Fruit fly (Drosophila melanogaster): ENCODE data around the gene nej.

Gene nej

DNA sequence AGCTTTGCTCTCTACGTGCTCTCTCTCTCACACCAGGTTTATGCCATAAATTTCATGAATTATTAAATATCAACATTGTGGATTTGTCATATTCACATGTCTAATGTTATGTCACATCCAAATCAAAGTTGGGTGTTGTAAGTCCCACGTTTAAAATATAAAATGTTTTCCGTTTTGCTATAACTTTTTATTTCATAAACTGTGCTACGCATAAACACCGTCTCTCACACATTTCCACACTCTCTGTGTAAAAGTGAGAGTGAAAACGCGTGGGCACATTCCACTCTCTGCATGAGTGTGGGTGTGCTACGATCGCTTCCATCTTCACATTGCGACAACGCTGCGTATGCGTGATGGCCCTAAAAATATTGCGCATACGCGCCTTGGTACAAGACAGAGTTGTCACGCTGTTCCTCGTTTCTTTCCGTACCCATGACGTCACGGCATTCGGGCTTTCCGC is 46.1 kb downstream of the nej start (continued):
- TF ChIP-seq HLHmδ (GFP tag; optimal IDR thresholded peaks at IDR 0.05) (no peak), Bgb (GFP tag; IDR thresholded peaks at IDR 0.05; ENCODE audit: partially characterized antibody) (no peak; the same call in 1 of the 2 replicates), CG12071 (GFP tag; optimal IDR thresholded peaks at IDR 0.05) (peak; percentile 99), danr (GFP tag; IDR thresholded peaks at IDR 0.05) (peak; percentile 90; the same call in 1 of the 2 replicates), tin (GFP tag; optimal IDR thresholded peaks at IDR 0.05) (peak; percentile 94), ci (GFP tag; IDR thresholded peaks at IDR 0.05) (peak; percentile 98), CG2712 (tag; optimal IDR thresholded peaks at IDR 0.05) (peak; percentile 97), CG15011 (GFP tag; optimal IDR thresholded peaks at IDR 0.05) (peak; percentile 98), Dp (GFP tag; optimal IDR thresholded peaks at IDR 0.05) (peak; percentile 25), HHEX (GFP tag; optimal IDR thresholded peaks at IDR 0.05) (peak; percentile 99), az2 (GFP tag; optimal IDR thresholded peaks at IDR 0.05) (peak; percentile 92), D19A (tag; optimal IDR thresholded peaks at IDR 0.05) (peak; percentile 94), Hey (tag; optimal IDR thresholded peaks at IDR 0.05) (peak; percentile 89), CG13296 (GFP tag; optimal IDR thresholded peaks at IDR 0.05) (peak; percentile 99), CG6175 (GFP tag; IDR thresholded peaks at IDR 0.05) (peak; percentile 90), CG1024 (GFP tag; IDR thresholded peaks at IDR 0.05) (peak; percentile 80), dati (GFP tag; IDR thresholded peaks at IDR 0.05) (peak; percentile 84; the same call in 1 of the 2 replicates), CG9876 (GFP tag; optimal IDR thresholded peaks at IDR 0.05) (peak; percentile 86), CG10462 (GFP tag; optimal IDR thresholded peaks at IDR 0.05) (peak; percentile 87), CG15479 (GFP tag; optimal IDR thresholded peaks at IDR 0.05) (no peak), br (optimal IDR thresholded peaks at IDR 0.05) (no peak), wdn (GFP tag; IDR thresholded peaks at IDR 0.05) (peak; percentile 95), CG7745 (tag; optimal IDR thresholded peaks at IDR 0.05) (no peak), tna (GFP tag; IDR thresholded peaks at IDR 0.05; ENCODE audit: partially characterized antibody) (no peak), ranshi (GFP tag; IDR thresholded peaks at IDR 0.05) (peak; percentile 94), ftz-f1 (GFP tag; optimal IDR thresholded peaks at IDR 0.05) (peak; percentile 27), Gsc (GFP tag; IDR thresholded peaks at IDR 0.05) (no peak), cg (GFP tag; optimal IDR thresholded peaks at IDR 0.05) (peak; percentile 51), CG17359 (tag; optimal IDR thresholded peaks at IDR 0.05) (peak; percentile 98), CG15269 (tag; optimal IDR thresholded peaks at IDR 0.05) (peak; percentile 99), sna (GFP tag; IDR thresholded peaks at IDR 0.05; ENCODE audit: partially characterized antibody) (no peak), bsh (GFP tag; optimal IDR thresholded peaks at IDR 0.05) (peak; percentile 59 to 96), gt (GFP tag; IDR thresholded peaks at IDR 0.05) (peak; percentile 60; the same call in 1 of the 2 replicates), HLH4C (GFP tag; IDR thresholded peaks at IDR 0.05; ENCODE audit: partially characterized antibody) (no peak), so (GFP tag; IDR thresholded peaks at IDR 0.05) (peak; percentile 98), CG32767 (GFP tag; IDR thresholded peaks at IDR 0.05) (peak; percentile 94), CG4820 (GFP tag; optimal IDR thresholded peaks at IDR 0.05) (peak; percentile 99), CG8765 (GFP tag; IDR thresholded peaks at IDR 0.05) (peak; percentile 67; the same call in 1 of the 2 replicates), mirr (GFP tag; optimal IDR thresholded peaks at IDR 0.05) (peak; percentile 100), dm (GFP tag; optimal IDR thresholded peaks at IDR 0.05) (peak; percentile 85), phol (tag; optimal IDR thresholded peaks at IDR 0.05) (peak; percentile 94), CG1603 (tag; optimal IDR thresholded peaks at IDR 0.05) (peak; percentile 96), ash1 (GFP tag; optimal IDR thresholded peaks at IDR 0.05) (peak; percentile 94), CG4360 (GFP tag; IDR thresholded peaks at IDR 0.05) (peak; percentile 79), luna (GFP tag; optimal IDR thresholded peaks at IDR 0.05) (peak; percentile 85), Kr (GFP tag; optimal IDR thresholded peaks at IDR 0.05) (no peak), trem (tag; optimal IDR thresholded peaks at IDR 0.05) (peak; percentile 91), nom (GFP tag; optimal IDR thresholded peaks at IDR 0.05) (peak; percentile 77), jumu (GFP tag; optimal IDR thresholded peaks at IDR 0.05) (peak; percentile 90), CG8478 (optimal IDR thresholded peaks at IDR 0.05) (no peak), eve (GFP tag; optimal IDR thresholded peaks at IDR 0.05) (peak in 1 of 2 experiments; percentile 98)

All from whole organism, embryonic.